Fruit fly (Drosophila melanogaster) whole organism, prepupa: ENCODE results near the gene CG11899.

Source experiments
- CG10631 ChIP-seq: fragments of 200-800 bp; sonication (Bioruptor generic); optimal IDR thresholded peaks from 2 replicates; lab custom pipeline; 2016; ENCODE audit warnings: missing biosample characterization, missing genetic modification characterization
- CG10669 ChIP-seq: fragments of 200-800 bp; sonication (Bioruptor generic); optimal IDR thresholded peaks from 3 replicates; lab custom pipeline; 2018; ENCODE audit warnings: missing biosample characterization, mild to moderate bottlenecking, missing genetic modification characterization, moderate library complexity
- CG11762 ChIP-seq: fragments of 200-800 bp; sonication (Bioruptor generic); optimal IDR thresholded peaks from 3 replicates; lab custom pipeline; 2016; ENCODE audit warnings: missing biosample characterization, missing genetic modification characterization; ENCODE audit not compliant: insufficient read depth
- CG15336 ChIP-seq: fragments of 200-800 bp; sonication (Bioruptor generic); IDR thresholded peaks from 2 replicates; pipeline ENCODE4 v1.3.6; 2022; ENCODE audit warnings: missing biosample characterization, missing genetic modification characterization
- CG1621 ChIP-seq: fragments of 200-800 bp; sonication (Bioruptor generic); optimal IDR thresholded peaks from 3 replicates; lab custom pipeline; 2018; ENCODE audit warnings: missing biosample characterization, mild to moderate bottlenecking, missing genetic modification characterization
- CG3032 ChIP-seq: fragments of 200-800 bp; optimal IDR thresholded peaks from 2 replicates; lab custom pipeline; 2019; ENCODE audit warnings: missing biosample characterization, mild to moderate bottlenecking, missing genetic modification characterization, moderate library complexity
- CG31627 ChIP-seq: fragments of 200-800 bp; sonication (Bioruptor generic); optimal IDR thresholded peaks from 3 replicates; lab custom pipeline; 2016; ENCODE audit warnings: missing biosample characterization, missing genetic modification characterization
- CG32006 ChIP-seq: fragments of 200-800 bp; sonication (Bioruptor generic); optimal IDR thresholded peaks from 3 replicates; lab custom pipeline; 2017; ENCODE audit warnings: missing biosample characterization, mild to moderate bottlenecking, missing genetic modification characterization
- CG34406 ChIP-seq: fragments of 200-800 bp; sonication (Bioruptor generic); optimal IDR thresholded peaks from 3 replicates; lab custom pipeline; 2016; ENCODE audit warnings: missing biosample characterization, missing genetic modification characterization
- CG3919 ChIP-seq: fragments of 200-800 bp; sonication (Bioruptor generic); optimal IDR thresholded peaks from 3 replicates; lab custom pipeline; 2016; ENCODE audit warnings: missing biosample characterization, missing genetic modification characterization
- CG4318 ChIP-seq: fragments of 200-800 bp; sonication (Bioruptor generic); optimal IDR thresholded peaks from 3 replicates; lab custom pipeline; 2017; ENCODE audit warnings: missing biosample characterization, mild to moderate bottlenecking, missing genetic modification characterization
- CG6163 ChIP-seq: fragments of 200-800 bp; sonication (Bioruptor generic); IDR thresholded peaks from 3 replicates; pipeline ENCODE4 v1.3.6; 2022; ENCODE audit warnings: missing biosample characterization, missing genetic modification characterization
- CG6276 ChIP-seq: fragments of 200-800 bp; sonication (Bioruptor generic); optimal IDR thresholded peaks from 2 replicates; lab custom pipeline; 2017; ENCODE audit warnings: missing biosample characterization, mild to moderate bottlenecking, missing genetic modification characterization
- CG6808 ChIP-seq: fragments of 200-800 bp; sonication (Bioruptor generic); optimal IDR thresholded peaks from 3 replicates; lab custom pipeline; 2017; ENCODE audit warnings: missing biosample characterization, missing genetic modification characterization, mild to moderate bottlenecking, moderate library complexity, missing genetic modification reagents
- CG6854 ChIP-seq: fragments of 200-800 bp; sonication (Bioruptor generic); optimal IDR thresholded peaks from 2 replicates; lab custom pipeline; 2017; ENCODE audit warnings: missing biosample characterization, mild to moderate bottlenecking, missing genetic modification characterization
- CG7368 ChIP-seq: fragments of 200-800 bp; sonication (Bioruptor generic); optimal IDR thresholded peaks from 3 replicates; lab custom pipeline; 2016; ENCODE audit warnings: missing biosample characterization, missing genetic modification characterization
- CG8119 ChIP-seq: fragments of 200-800 bp; sonication (Bioruptor generic); IDR thresholded peaks from 3 replicates; pipeline ENCODE4 v1.3.6; 2022; ENCODE audit warnings: missing biosample characterization, missing genetic modification characterization
- CG9139 ChIP-seq: fragments of 200-800 bp; sonication (Bioruptor generic); optimal IDR thresholded peaks from 3 replicates; lab custom pipeline; 2017; ENCODE audit warnings: missing biosample characterization, mild to moderate bottlenecking, missing genetic modification characterization
- Eip75B ChIP-seq: fragments of 200-800 bp; sonication (Bioruptor generic); optimal IDR thresholded peaks from 3 replicates; lab custom pipeline; 2016; ENCODE audit warnings: missing biosample characterization, missing genetic modification characterization
- Eip78C ChIP-seq: fragments of 200-800 bp; sonication (Bioruptor generic); peaks from one replicate; lab custom pipeline; 2016; ENCODE audit warnings: missing biosample characterization, missing genetic modification characterization
- Eip93F ChIP-seq: fragments of 200-800 bp; sonication (Bioruptor generic); optimal IDR thresholded peaks from 2 replicates; lab custom pipeline; 2016; ENCODE audit warnings: missing biosample characterization, mild to moderate bottlenecking, missing genetic modification characterization
- Ets96B ChIP-seq: fragments of 200-800 bp; optimal IDR thresholded peaks from 2 replicates; lab custom pipeline; 2019; ENCODE audit warnings: missing biosample characterization, mild to moderate bottlenecking, missing genetic modification characterization, moderate library complexity
- Gug ChIP-seq: fragments of 200-800 bp; sonication (Bioruptor generic); IDR thresholded peaks from 2 replicates; pipeline ENCODE4 v1.3.6; 2022; ENCODE audit warnings: missing biosample characterization, missing genetic modification characterization
- Hr38 ChIP-seq: sonication (Bioruptor generic); optimal IDR thresholded peaks from 2 replicates; lab custom pipeline; 2016; ENCODE audit warnings: missing biosample characterization, missing genetic modification characterization
- Hr39 ChIP-seq: fragments of 200-800 bp; sonication (Bioruptor generic); optimal IDR thresholded peaks from 2 replicates; lab custom pipeline; 2016; ENCODE audit warnings: missing biosample characterization, missing genetic modification characterization
- Hr4 ChIP-seq: fragments of 200-800 bp; sonication (Bioruptor generic); optimal IDR thresholded peaks from 3 replicates; lab custom pipeline; 2016; ENCODE audit warnings: missing biosample characterization, missing genetic modification characterization
- Lpt ChIP-seq: fragments of 200-800 bp; sonication (Bioruptor generic); optimal IDR thresholded peaks from 3 replicates; lab custom pipeline; 2016; ENCODE audit warnings: missing biosample characterization, missing genetic modification characterization
- OdsH ChIP-seq: fragments of 200-800 bp; sonication (Bioruptor generic); optimal IDR thresholded peaks from 3 replicates; lab custom pipeline; 2016; ENCODE audit warnings: missing biosample characterization, missing genetic modification characterization
- Sox102F ChIP-seq: fragments of 200-800 bp; sonication (Bioruptor generic); optimal IDR thresholded peaks from 2 replicates; lab custom pipeline; 2016; ENCODE audit warnings: missing biosample characterization, mild to moderate bottlenecking, missing genetic modification characterization
- Sox14 ChIP-seq: fragments of 200-800 bp; sonication (Bioruptor generic); optimal IDR thresholded peaks from 3 replicates; lab custom pipeline; 2016; ENCODE audit warnings: missing biosample characterization, missing genetic modification characterization
- achi ChIP-seq: fragments of 200-800 bp; sonication (Bioruptor generic); optimal IDR thresholded peaks from 3 replicates; lab custom pipeline; 2016; ENCODE audit warnings: missing biosample characterization, missing genetic modification characterization
- acj6 ChIP-seq: fragments of 200-800 bp; sonication (Bioruptor generic); optimal IDR thresholded peaks from 3 replicates; lab custom pipeline; 2016; ENCODE audit warnings: missing biosample characterization, missing genetic modification characterization
- cyc ChIP-seq: fragments of 200-800 bp; sonication (Bioruptor generic); optimal IDR thresholded peaks from 3 replicates; lab custom pipeline; 2016; ENCODE audit warnings: missing biosample characterization, missing genetic modification characterization
- dac ChIP-seq: fragments of 200-800 bp; sonication (Bioruptor generic); optimal IDR thresholded peaks from 2 replicates; lab custom pipeline; 2017; ENCODE audit warnings: missing biosample characterization, mild to moderate bottlenecking, missing genetic modification characterization
- eg ChIP-seq: fragments of 200-800 bp; sonication (Bioruptor generic); IDR thresholded peaks from 3 replicates; pipeline ENCODE4 v1.3.6; 2022; ENCODE audit warnings: missing biosample characterization, missing genetic modification characterization
- fd59A ChIP-seq: fragments of 200-800 bp; sonication (Bioruptor generic); optimal IDR thresholded peaks from 2 replicates; lab custom pipeline; 2017; ENCODE audit warnings: missing biosample characterization, mild to moderate bottlenecking, missing genetic modification characterization, missing genetic modification reagents
- lz ChIP-seq: fragments of 200-800 bp; sonication (Bioruptor generic); optimal IDR thresholded peaks from 3 replicates; lab custom pipeline; 2016; ENCODE audit warnings: missing biosample characterization, missing genetic modification characterization
- net ChIP-seq: fragments of 200-800 bp; sonication (Bioruptor generic); optimal IDR thresholded peaks from 3 replicates; lab custom pipeline; 2016; ENCODE audit warnings: missing biosample characterization, missing genetic modification characterization
- pdm3 ChIP-seq: fragments of 200-800 bp; sonication (Bioruptor generic); optimal IDR thresholded peaks from 3 replicates; lab custom pipeline; 2016; ENCODE audit warnings: missing biosample characterization, missing genetic modification characterization
- salr ChIP-seq, 2 experiments: fragments of 200-800 bp; sonication (Bioruptor generic); optimal IDR thresholded peaks; 3 replicates each; lab custom pipeline; 2016 to 2018; ENCODE audit warnings: missing biosample characterization in 2 of 2, missing genetic modification characterization in 2 of 2, mild to moderate bottlenecking in 1 of 2
- ss ChIP-seq, 2 experiments: fragments of 200-800 bp; sonication (Bioruptor generic); optimal IDR thresholded peaks; 2 replicates in 1 of 2; 3 replicates in 1 of 2; lab custom pipeline; 2017 to 2018; ENCODE audit warnings: mild to moderate bottlenecking in 2 of 2, missing biosample characterization in 2 of 2, missing genetic modification characterization in 2 of 2, moderate library complexity in 1 of 2
- svp ChIP-seq: fragments of 200-800 bp; sonication (Bioruptor generic); peaks from one replicate; lab custom pipeline; 2016; ENCODE audit warnings: missing biosample characterization, missing genetic modification characterization

CG11899 gene

DNA sequence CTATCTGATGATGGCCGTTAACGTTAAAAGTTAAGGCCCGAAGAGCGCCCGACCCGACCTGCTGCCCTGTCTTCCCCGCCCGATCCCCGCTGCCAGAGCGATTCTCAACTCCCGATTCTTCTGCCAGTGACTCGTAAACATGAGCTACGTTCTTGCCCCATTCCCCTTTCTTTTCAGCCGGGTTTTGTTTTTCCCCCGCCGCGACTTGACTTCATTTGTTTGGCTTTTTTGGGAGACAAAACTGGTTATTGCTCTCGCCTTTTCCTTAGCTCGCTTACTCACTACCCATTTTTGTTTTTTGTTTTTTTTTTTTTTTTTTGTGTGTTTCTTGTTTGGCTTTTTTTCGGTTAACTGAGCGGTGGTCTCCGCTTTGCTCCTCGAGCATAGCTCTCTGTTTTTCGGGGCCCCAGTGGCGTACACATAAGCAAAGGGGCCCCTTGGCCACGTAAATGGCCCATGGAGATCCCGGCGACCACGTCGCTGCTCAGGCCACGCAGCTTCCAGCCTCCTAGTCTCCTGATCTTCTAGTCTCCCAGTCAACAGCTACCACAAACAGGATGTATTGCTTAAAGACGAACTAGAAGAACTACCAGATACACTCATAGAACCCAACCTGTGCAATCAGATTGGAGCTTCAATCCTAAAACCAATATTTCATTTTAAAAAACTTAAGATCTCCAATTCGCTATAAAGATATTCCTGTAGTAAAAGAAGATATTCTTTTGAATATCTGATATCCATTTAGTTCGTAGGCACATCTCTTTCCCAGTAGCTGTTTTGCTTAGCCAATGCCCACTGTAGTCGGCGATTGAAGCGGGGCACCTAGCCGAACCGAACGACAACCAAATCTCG is 10.5 kb downstream of the CG11899 start (continued):
- peak; percentile 87 for TF ChIP-seq CG4318
- peak; percentile 65 for TF ChIP-seq Eip75B (GFP tag; lab: Kevin White, UChicago)
- peak; percentile 32 for TF ChIP-seq lz (GFP tag; lab: Kevin White, UChicago)
- TF ChIP-seq CG31627, result peak; percentile 24
- TF ChIP-seq acj6 (GFP tag; lab: Kevin White, UChicago), result peak; percentile 67
- TF ChIP-seq fd59A, result peak; percentile 77
- peak; percentile 19 for TF ChIP-seq CG7368 (GFP tag; lab: Kevin White, UChicago)
- TF ChIP-seq CG3919, result peak; percentile 55
- peak; percentile 43 to 63 for TF ChIP-seq salr (GFP tag; optimal IDR thresholded peaks at IDR 0.05; lab: Kevin White, UChicago)
- TF ChIP-seq CG9139 (GFP tag; lab: Kevin White, UChicago), result peak; percentile 69
- TF ChIP-seq Sox14 (GFP tag; lab: Kevin White, UChicago), result peak; percentile 56
- peak; percentile 59 for TF ChIP-seq CG34406 (GFP tag; lab: Kevin White, UChicago)
- peak; percentile 90 for TF ChIP-seq CG6854 (GFP tag; lab: Kevin White, UChicago)
- peak; percentile 72 for TF ChIP-seq svp (GFP tag; lab: Kevin White, UChicago)
- peak; percentile 60 for TF ChIP-seq CG3032 (tag; lab: Kevin White, UChicago)
- TF ChIP-seq dac (GFP tag; lab: Kevin White, UChicago), result peak; percentile 79
- TF ChIP-seq CG10631 (GFP tag; lab: Kevin White, UChicago), result peak; percentile 78
- peak; percentile 82 to 83 for TF ChIP-seq ss (GFP tag; optimal IDR thresholded peaks at IDR 0.05; lab: Kevin White, UChicago)
- TF ChIP-seq Lpt (GFP tag; lab: Kevin White, UChicago), result peak; percentile 71
- peak; percentile 81 for TF ChIP-seq pdm3 (GFP tag; lab: Kevin White, UChicago)

DNA sequence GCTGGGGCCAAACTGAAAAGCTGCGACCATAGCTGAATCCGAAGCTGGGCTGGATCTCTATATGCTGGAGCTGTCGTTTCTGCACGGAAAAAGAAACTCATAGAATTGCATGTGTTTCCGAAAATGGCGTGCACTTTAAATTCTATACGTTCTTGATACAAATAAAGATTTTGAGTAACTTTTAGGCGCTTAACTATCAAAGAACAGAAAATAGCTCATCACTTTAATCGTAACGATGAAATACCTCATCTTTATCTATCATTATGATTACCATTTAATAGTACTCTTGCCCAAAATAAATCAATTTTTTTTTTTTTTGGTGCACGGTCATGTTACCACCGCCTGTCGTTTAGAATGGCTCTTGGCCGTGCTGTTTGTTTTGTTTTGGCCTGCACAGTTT is 11.4 kb downstream of the CG11899 start:
- TF ChIP-seq Gug (GFP tag; lab: Robert Waterston, UW), result peak; percentile 37; the same call in 1 of the 2 replicates
- no peak for TF ChIP-seq CG7368 (GFP tag; lab: Kevin White, UChicago)
- no peak for TF ChIP-seq Sox102F (GFP tag; lab: Kevin White, UChicago)
- TF ChIP-seq CG6808 (GFP tag; lab: Kevin White, UChicago), result no peak
- TF ChIP-seq CG11762 (GFP tag; lab: Kevin White, UChicago), result peak; percentile 35
- TF ChIP-seq CG3032 (tag; lab: Kevin White, UChicago), result peak; percentile 5
- TF ChIP-seq CG10631 (GFP tag; lab: Kevin White, UChicago), result peak; percentile 41
- TF ChIP-seq Eip78C (GFP tag; lab: Kevin White, UChicago), result peak; percentile 67
- peak; percentile 54; the same call in 1 of the 3 replicates for TF ChIP-seq eg
- TF ChIP-seq achi (GFP tag; lab: Kevin White, UChicago), result peak; percentile 52
- TF ChIP-seq CG10669, result no peak
- TF ChIP-seq cyc, result no peak
- peak; percentile 23 for TF ChIP-seq Hr4 (GFP tag; lab: Kevin White, UChicago)
- TF ChIP-seq net (GFP tag; lab: Kevin White, UChicago), result no peak
- no peak for TF ChIP-seq pdm3 (GFP tag; lab: Kevin White, UChicago)
- peak; percentile 47 for TF ChIP-seq Sox14 (GFP tag; lab: Kevin White, UChicago)
- TF ChIP-seq svp (GFP tag; lab: Kevin White, UChicago), result peak; percentile 21
- TF ChIP-seq CG32006 (GFP tag; lab: Kevin White, UChicago), result peak; percentile 58
- peak; percentile 56 for TF ChIP-seq CG8119
- 0 out of 3 replicates have a peak, but pooled peaks have one; percentile 31 for TF ChIP-seq CG6163 (GFP tag; lab: Robert Waterston, UW)
- TF ChIP-seq Hr39 (GFP tag; lab: Kevin White, UChicago), result no peak
- peak; percentile 44 for TF ChIP-seq CG3919
- TF ChIP-seq Eip93F, result no peak
- peak; percentile 37 for TF ChIP-seq Lpt (GFP tag; lab: Kevin White, UChicago)
- TF ChIP-seq CG15336 (GFP tag; lab: Robert Waterston, UW), result peak; percentile 35
- TF ChIP-seq CG6276 (GFP tag; lab: Kevin White, UChicago), result peak; percentile 63
- TF ChIP-seq Ets96B (tag; lab: Kevin White, UChicago), result peak; percentile 12
- no peak for TF ChIP-seq CG1621 (tag; lab: Kevin White, UChicago)
- peak; percentile 11 for TF ChIP-seq OdsH (GFP tag; lab: Kevin White, UChicago)
- no peak for TF ChIP-seq Hr38
